Worm (Caenorhabditis elegans) whole organism, midembryonic: ENCODE data around the gene nkb-3.

Experiments used
- T22C8.4 ChIP-seq: fragments of 200-800 bp; sonication (Bioruptor generic); IDR thresholded peaks from 2 replicates; pipeline ENCODE4 v1.3.6; 2022; ENCODE audit warnings: missing genetic modification characterization, missing compliant biosample characterization
- flt-1 ChIP-seq: fragments of 200-800 bp; sonication (Bioruptor generic); IDR thresholded peaks from 2 replicates; pipeline ENCODE4 v1.3.6; 2022; ENCODE audit warnings: missing genetic modification characterization, missing compliant biosample characterization
- ztf-23 ChIP-seq: fragments of 200-800 bp; sonication (Bioruptor generic); IDR thresholded peaks from 2 replicates; pipeline ENCODE4 v1.3.6; 2022; ENCODE audit warnings: missing genetic modification reagents, missing genetic modification characterization, missing compliant biosample characterization

- TF ChIP-seq T22C8.4 (GFP tag; lab: Robert Waterston, UW), result no peak
- TF ChIP-seq ztf-23 (GFP tag; lab: Robert Waterston, UW), result no peak
- TF ChIP-seq flt-1 (GFP tag; lab: Robert Waterston, UW), result no peak
These were observed 1.8 kb downstream of the nkb-3 start for ce11 chrX:13768562-13768961.
